Worm (Caenorhabditis elegans): ENCODE results near the gene C18D1.2.

DNA sequence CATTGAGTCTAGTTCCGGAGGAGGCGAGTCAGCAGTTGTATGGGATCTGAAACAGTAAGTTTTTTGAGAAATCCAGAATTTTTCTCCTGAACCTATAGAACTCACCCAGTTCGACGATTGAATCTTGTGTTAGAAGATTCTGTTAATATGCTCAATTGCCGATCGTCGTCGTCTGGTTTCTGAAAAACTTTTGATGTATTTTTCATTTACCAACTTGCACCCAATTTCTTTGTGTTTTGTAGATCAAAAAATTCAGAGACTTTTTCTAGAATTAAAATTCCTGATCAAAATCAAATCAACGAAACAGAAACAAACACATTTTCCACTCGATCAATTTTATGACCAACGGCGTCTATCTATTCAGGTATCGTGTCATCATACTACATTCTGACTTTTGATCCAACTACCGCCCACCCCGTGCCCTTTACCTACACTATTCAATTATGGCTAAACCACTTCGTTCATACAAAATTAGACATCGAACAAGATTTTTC is at the start of gene C18D1.2:
- no peak for TF ChIP-seq ztf-23 (GFP tag; IDR thresholded peaks at IDR 0.05)
- no peak for TF ChIP-seq ztf-29 (GFP tag; IDR thresholded peaks at IDR 0.05)
- TF ChIP-seq med-1 (GFP tag; optimal IDR thresholded peaks at IDR 0.05; ENCODE audit: insufficient read depth), result no peak
- no peak for TF ChIP-seq cog-1 (tag; optimal IDR thresholded peaks at IDR 0.05)
- no peak for TF ChIP-seq T22C8.4 (GFP tag; IDR thresholded peaks at IDR 0.05)
- TF ChIP-seq klf-2 (GFP tag; conservative IDR thresholded peaks at IDR 0.05), result no peak
- no peak for TF ChIP-seq ref-1 (GFP tag; conservative IDR thresholded peaks at IDR 0.05)
- no peak for TF ChIP-seq flt-1 (GFP tag; IDR thresholded peaks at IDR 0.05)
